Worm (Caenorhabditis elegans): ENCODE measurements around the gene Y105C5A.1269.

Gene Y105C5A.1269

ce11 chrIV:15847096-15847495, at the start of gene Y105C5A.1269:
TSS of gene Y105C5A.1269 (plus strand) at chrIV:15847396.
- TF ChIP-seq ztf-11 (tag; optimal IDR thresholded peaks at IDR 0.05) (no peak), lin-13 (tag; optimal IDR thresholded peaks at IDR 0.05) (no peak), cnd-1 (tag; optimal IDR thresholded peaks at IDR 0.05) (no peak), hlh-1 (tag; optimal IDR thresholded peaks at IDR 0.05) (no peak), nhr-237 (tag; optimal IDR thresholded peaks at IDR 0.05) (no peak), ces-1 (GFP tag; optimal IDR thresholded peaks at IDR 0.05) (no peak), pha-4 (tag; optimal IDR thresholded peaks at IDR 0.05) (no peak)

- TF ChIP-seq ztf-11 (tag; optimal IDR thresholded peaks at IDR 0.05), result no peak
- TF ChIP-seq zip-8 (tag; optimal IDR thresholded peaks at IDR 0.05), result no peak
- TF ChIP-seq hlh-1 (tag; optimal IDR thresholded peaks at IDR 0.05), result no peak
- TF ChIP-seq lin-32 (GFP tag; optimal IDR thresholded peaks at IDR 0.05), result no peak
- no peak for TF ChIP-seq flh-1 (GFP tag; optimal IDR thresholded peaks at IDR 0.05)
- no peak for TF ChIP-seq nhr-237 (tag; optimal IDR thresholded peaks at IDR 0.05)
- no peak for TF ChIP-seq M03D4.4 (tag; optimal IDR thresholded peaks at IDR 0.05)
- no peak for TF ChIP-seq snpc-4 (tag; optimal IDR thresholded peaks at IDR 0.05)
- no peak for TF ChIP-seq ces-1 (GFP tag; optimal IDR thresholded peaks at IDR 0.05)
- no peak for TF ChIP-seq lin-13 (tag; optimal IDR thresholded peaks at IDR 0.05)
- no peak for TF ChIP-seq lsy-2 (tag; optimal IDR thresholded peaks at IDR 0.05)
- no peak for TF ChIP-seq ham-2 (GFP tag; optimal IDR thresholded peaks at IDR 0.05)
- no peak for TF ChIP-seq nhr-28 (tag; optimal IDR thresholded peaks at IDR 0.05)
- TF ChIP-seq unc-62 (GFP tag; optimal IDR thresholded peaks at IDR 0.05), result no peak
- TF ChIP-seq mab-5 (tag; optimal IDR thresholded peaks at IDR 0.05), result no peak
- TF ChIP-seq tbx-8 (GFP tag; optimal IDR thresholded peaks at IDR 0.05), result no peak
These were observed 33.2 kb upstream of the Y105C5A.1269 start for ce11 chrIV:15814044-15814443.

ce11 chrIV:15817490-15817889, 29.7 kb upstream of the Y105C5A.1269 start:
- TF ChIP-seq nhr-12 (tag; optimal IDR thresholded peaks at IDR 0.05), result no peak
- no peak for TF ChIP-seq mep-1 (tag; optimal IDR thresholded peaks at IDR 0.05)
- no peak for TF ChIP-seq ces-1 (GFP tag; optimal IDR thresholded peaks at IDR 0.05)
- TF ChIP-seq tbx-8 (GFP tag; optimal IDR thresholded peaks at IDR 0.05), result no peak

ce11 chrIV:15819759-15820158, 27.4 kb upstream of the Y105C5A.1269 start, which contains the start of gene daf-38:
TSS of gene daf-38 (plus strand) at chrIV:15820059.
- TF ChIP-seq zip-8 (tag; optimal IDR thresholded peaks at IDR 0.05), result no peak
- TF ChIP-seq drap-1 (GFP tag; optimal IDR thresholded peaks at IDR 0.05), result no peak
- TF ChIP-seq lsy-2 (tag; optimal IDR thresholded peaks at IDR 0.05), result no peak
- no peak for TF ChIP-seq M03D4.4 (tag; optimal IDR thresholded peaks at IDR 0.05)
- TF ChIP-seq flh-1 (GFP tag; optimal IDR thresholded peaks at IDR 0.05), result no peak

ce11 chrIV:15844064-15844463, 3.1 kb upstream of the Y105C5A.1269 start:
- TF ChIP-seq mab-5 (tag; optimal IDR thresholded peaks at IDR 0.05), result no peak
- TF ChIP-seq pha-4 (tag; optimal IDR thresholded peaks at IDR 0.05), result no peak
- no peak for TF ChIP-seq flh-1 (GFP tag; optimal IDR thresholded peaks at IDR 0.05)
- TF ChIP-seq ham-2 (GFP tag; optimal IDR thresholded peaks at IDR 0.05), result no peak
- no peak for TF ChIP-seq lsy-2 (tag; optimal IDR thresholded peaks at IDR 0.05)
- no peak for TF ChIP-seq sptf-1 (tag; optimal IDR thresholded peaks at IDR 0.05)
- no peak for TF ChIP-seq ceh-83 (GFP tag; optimal IDR thresholded peaks at IDR 0.05)
- no peak for TF ChIP-seq bed-3 (GFP tag; optimal IDR thresholded peaks at IDR 0.05)
- TF ChIP-seq mep-1 (tag; optimal IDR thresholded peaks at IDR 0.05), result no peak
- TF ChIP-seq nhr-237 (tag; optimal IDR thresholded peaks at IDR 0.05), result no peak
- no peak for TF ChIP-seq unc-39 (tag; optimal IDR thresholded peaks at IDR 0.05)
- TF ChIP-seq nhr-2 (tag; optimal IDR thresholded peaks at IDR 0.05), result no peak
- TF ChIP-seq cnd-1 (tag; optimal IDR thresholded peaks at IDR 0.05), result no peak
- TF ChIP-seq unc-62 (GFP tag; optimal IDR thresholded peaks at IDR 0.05), result no peak
- no peak for TF ChIP-seq M03D4.4 (tag; optimal IDR thresholded peaks at IDR 0.05)

ce11 chrIV:15846553-15846952, 643 bp upstream of the Y105C5A.1269 start, which contains the start of gene Y105C5A.1270:
TSS of gene Y105C5A.1270 (minus strand) at chrIV:15846653.
- TF ChIP-seq mep-1 (tag; optimal IDR thresholded peaks at IDR 0.05), result no peak
- no peak for TF ChIP-seq mls-2 (tag; optimal IDR thresholded peaks at IDR 0.05)
- TF ChIP-seq bed-3 (GFP tag; optimal IDR thresholded peaks at IDR 0.05), result no peak
- TF ChIP-seq ces-1 (GFP tag; optimal IDR thresholded peaks at IDR 0.05), result no peak
- TF ChIP-seq sem-2 (GFP tag; optimal IDR thresholded peaks at IDR 0.05), result no peak
- no peak for TF ChIP-seq ceh-43 (GFP tag; optimal IDR thresholded peaks at IDR 0.05)
- TF ChIP-seq elt-3 (tag; optimal IDR thresholded peaks at IDR 0.05), result no peak
- TF ChIP-seq unc-120 (tag; optimal IDR thresholded peaks at IDR 0.05; ENCODE audit: poor library complexity, severe bottlenecking), result no peak
- TF ChIP-seq tbx-8 (GFP tag; optimal IDR thresholded peaks at IDR 0.05), result no peak
- no peak for TF ChIP-seq nhr-12 (tag; optimal IDR thresholded peaks at IDR 0.05)
- no peak for TF ChIP-seq ztf-11 (tag; optimal IDR thresholded peaks at IDR 0.05)
- TF ChIP-seq mab-5 (tag; optimal IDR thresholded peaks at IDR 0.05), result no peak
- no peak for TF ChIP-seq pha-4 (tag; optimal IDR thresholded peaks at IDR 0.05)

Data from whole organism, mixed stage, embryonic.